Fruit fly (Drosophila melanogaster) whole organism, prepupa: Measurements from ENCODE around the gene Mdh2.

Source experiments
- Blimp-1 ChIP-seq: fragments of 200-800 bp; sonication (Bioruptor generic); optimal IDR thresholded peaks from 3 replicates; lab custom pipeline; 2017; ENCODE audit warnings: missing biosample characterization, missing genetic modification characterization, mild to moderate bottlenecking, moderate library complexity, missing genetic modification reagents
- CG10631 ChIP-seq: fragments of 200-800 bp; sonication (Bioruptor generic); optimal IDR thresholded peaks from 2 replicates; lab custom pipeline; 2016; ENCODE audit warnings: missing biosample characterization, missing genetic modification characterization
- CG10669 ChIP-seq: fragments of 200-800 bp; sonication (Bioruptor generic); optimal IDR thresholded peaks from 3 replicates; lab custom pipeline; 2018; ENCODE audit warnings: missing biosample characterization, mild to moderate bottlenecking, missing genetic modification characterization, moderate library complexity
- CG11902 ChIP-seq: fragments of 200-800 bp; sonication (Bioruptor generic); optimal IDR thresholded peaks from 3 replicates; lab custom pipeline; 2016; ENCODE audit warnings: missing biosample characterization, missing genetic modification characterization
- CG15336 ChIP-seq: fragments of 200-800 bp; sonication (Bioruptor generic); IDR thresholded peaks from 2 replicates; pipeline ENCODE4 v1.3.6; 2022; ENCODE audit warnings: missing biosample characterization, missing genetic modification characterization
- CG16779 ChIP-seq: fragments of 200-800 bp; sonication (Bioruptor generic); optimal IDR thresholded peaks from 3 replicates; lab custom pipeline; 2017; ENCODE audit warnings: missing biosample characterization, mild to moderate bottlenecking, missing genetic modification characterization
- CG3032 ChIP-seq: fragments of 200-800 bp; optimal IDR thresholded peaks from 2 replicates; lab custom pipeline; 2019; ENCODE audit warnings: missing biosample characterization, mild to moderate bottlenecking, missing genetic modification characterization, moderate library complexity
- CG31627 ChIP-seq: fragments of 200-800 bp; sonication (Bioruptor generic); optimal IDR thresholded peaks from 3 replicates; lab custom pipeline; 2016; ENCODE audit warnings: missing biosample characterization, missing genetic modification characterization
- CG32006 ChIP-seq: fragments of 200-800 bp; sonication (Bioruptor generic); optimal IDR thresholded peaks from 3 replicates; lab custom pipeline; 2017; ENCODE audit warnings: missing biosample characterization, mild to moderate bottlenecking, missing genetic modification characterization
- CG3919 ChIP-seq: fragments of 200-800 bp; sonication (Bioruptor generic); optimal IDR thresholded peaks from 3 replicates; lab custom pipeline; 2016; ENCODE audit warnings: missing biosample characterization, missing genetic modification characterization
- CG6163 ChIP-seq: fragments of 200-800 bp; sonication (Bioruptor generic); IDR thresholded peaks from 3 replicates; pipeline ENCODE4 v1.3.6; 2022; ENCODE audit warnings: missing biosample characterization, missing genetic modification characterization
- CG6792 ChIP-seq: fragments of 200-800 bp; sonication (Bioruptor generic); optimal IDR thresholded peaks from 3 replicates; lab custom pipeline; 2016; ENCODE audit warnings: missing biosample characterization, missing genetic modification characterization
- CG6854 ChIP-seq: fragments of 200-800 bp; sonication (Bioruptor generic); optimal IDR thresholded peaks from 2 replicates; lab custom pipeline; 2017; ENCODE audit warnings: missing biosample characterization, mild to moderate bottlenecking, missing genetic modification characterization
- CG8119 ChIP-seq: fragments of 200-800 bp; sonication (Bioruptor generic); IDR thresholded peaks from 3 replicates; pipeline ENCODE4 v1.3.6; 2022; ENCODE audit warnings: missing biosample characterization, missing genetic modification characterization
- CG8319 ChIP-seq: fragments of 200-800 bp; sonication (Bioruptor generic); optimal IDR thresholded peaks from 3 replicates; lab custom pipeline; 2016; ENCODE audit warnings: missing biosample characterization, missing genetic modification characterization
- CG8632 ChIP-seq: fragments of 200-800 bp; sonication (Bioruptor generic); optimal IDR thresholded peaks from 3 replicates; lab custom pipeline; 2016; ENCODE audit warnings: missing biosample characterization, missing genetic modification characterization
- CG9139 ChIP-seq: fragments of 200-800 bp; sonication (Bioruptor generic); optimal IDR thresholded peaks from 3 replicates; lab custom pipeline; 2017; ENCODE audit warnings: missing biosample characterization, mild to moderate bottlenecking, missing genetic modification characterization
- Eip93F ChIP-seq: fragments of 200-800 bp; sonication (Bioruptor generic); optimal IDR thresholded peaks from 2 replicates; lab custom pipeline; 2016; ENCODE audit warnings: missing biosample characterization, mild to moderate bottlenecking, missing genetic modification characterization
- Ets96B ChIP-seq: fragments of 200-800 bp; optimal IDR thresholded peaks from 2 replicates; lab custom pipeline; 2019; ENCODE audit warnings: missing biosample characterization, mild to moderate bottlenecking, missing genetic modification characterization, moderate library complexity
- Gug ChIP-seq: fragments of 200-800 bp; sonication (Bioruptor generic); IDR thresholded peaks from 2 replicates; pipeline ENCODE4 v1.3.6; 2022; ENCODE audit warnings: missing biosample characterization, missing genetic modification characterization
- Hr38 ChIP-seq: sonication (Bioruptor generic); optimal IDR thresholded peaks from 2 replicates; lab custom pipeline; 2016; ENCODE audit warnings: missing biosample characterization, missing genetic modification characterization
- Hr39 ChIP-seq: fragments of 200-800 bp; sonication (Bioruptor generic); optimal IDR thresholded peaks from 2 replicates; lab custom pipeline; 2016; ENCODE audit warnings: missing biosample characterization, missing genetic modification characterization
- Hr4 ChIP-seq: fragments of 200-800 bp; sonication (Bioruptor generic); optimal IDR thresholded peaks from 3 replicates; lab custom pipeline; 2016; ENCODE audit warnings: missing biosample characterization, missing genetic modification characterization
- Lpt ChIP-seq: fragments of 200-800 bp; sonication (Bioruptor generic); optimal IDR thresholded peaks from 3 replicates; lab custom pipeline; 2016; ENCODE audit warnings: missing biosample characterization, missing genetic modification characterization
- Met ChIP-seq: fragments of 200-800 bp; sonication (Bioruptor generic); optimal IDR thresholded peaks from 3 replicates; lab custom pipeline; 2016; ENCODE audit warnings: missing biosample characterization, missing genetic modification characterization
- Smox ChIP-seq: fragments of 200-800 bp; sonication (Bioruptor generic); optimal IDR thresholded peaks from 3 replicates; lab custom pipeline; 2016; ENCODE audit warnings: missing biosample characterization, missing genetic modification characterization
- Sox102F ChIP-seq: fragments of 200-800 bp; sonication (Bioruptor generic); optimal IDR thresholded peaks from 2 replicates; lab custom pipeline; 2016; ENCODE audit warnings: missing biosample characterization, mild to moderate bottlenecking, missing genetic modification characterization
- Sox14 ChIP-seq: fragments of 200-800 bp; sonication (Bioruptor generic); optimal IDR thresholded peaks from 3 replicates; lab custom pipeline; 2016; ENCODE audit warnings: missing biosample characterization, missing genetic modification characterization
- achi ChIP-seq: fragments of 200-800 bp; sonication (Bioruptor generic); optimal IDR thresholded peaks from 3 replicates; lab custom pipeline; 2016; ENCODE audit warnings: missing biosample characterization, missing genetic modification characterization
- acj6 ChIP-seq: fragments of 200-800 bp; sonication (Bioruptor generic); optimal IDR thresholded peaks from 3 replicates; lab custom pipeline; 2016; ENCODE audit warnings: missing biosample characterization, missing genetic modification characterization
- cyc ChIP-seq: fragments of 200-800 bp; sonication (Bioruptor generic); optimal IDR thresholded peaks from 3 replicates; lab custom pipeline; 2016; ENCODE audit warnings: missing biosample characterization, missing genetic modification characterization
- dac ChIP-seq: fragments of 200-800 bp; sonication (Bioruptor generic); optimal IDR thresholded peaks from 2 replicates; lab custom pipeline; 2017; ENCODE audit warnings: missing biosample characterization, mild to moderate bottlenecking, missing genetic modification characterization
- esn ChIP-seq: fragments of 200-800 bp; sonication (Bioruptor generic); optimal IDR thresholded peaks from 2 replicates; lab custom pipeline; 2016; ENCODE audit warnings: missing biosample characterization, mild to moderate bottlenecking, missing genetic modification characterization, moderate library complexity
- fd59A ChIP-seq: fragments of 200-800 bp; sonication (Bioruptor generic); optimal IDR thresholded peaks from 2 replicates; lab custom pipeline; 2017; ENCODE audit warnings: missing biosample characterization, mild to moderate bottlenecking, missing genetic modification characterization, missing genetic modification reagents
- fd85E ChIP-seq: fragments of 200-800 bp; sonication (Bioruptor generic); optimal IDR thresholded peaks from 3 replicates; lab custom pipeline; 2016; ENCODE audit warnings: missing biosample characterization, missing genetic modification characterization
- fkh ChIP-seq: fragments of 200-800 bp; sonication (Bioruptor generic); optimal IDR thresholded peaks from 3 replicates; lab custom pipeline; 2017; ENCODE audit warnings: missing biosample characterization, mild to moderate bottlenecking, missing genetic modification characterization, moderate library complexity
- lz ChIP-seq: fragments of 200-800 bp; sonication (Bioruptor generic); optimal IDR thresholded peaks from 3 replicates; lab custom pipeline; 2016; ENCODE audit warnings: missing biosample characterization, missing genetic modification characterization
- net ChIP-seq: fragments of 200-800 bp; sonication (Bioruptor generic); optimal IDR thresholded peaks from 3 replicates; lab custom pipeline; 2016; ENCODE audit warnings: missing biosample characterization, missing genetic modification characterization
- pdm3 ChIP-seq: fragments of 200-800 bp; sonication (Bioruptor generic); optimal IDR thresholded peaks from 3 replicates; lab custom pipeline; 2016; ENCODE audit warnings: missing biosample characterization, missing genetic modification characterization
- spab ChIP-seq: fragments of 200-800 bp; sonication (Bioruptor generic); optimal IDR thresholded peaks from 2 replicates; lab custom pipeline; 2017; ENCODE audit warnings: missing biosample characterization, mild to moderate bottlenecking, missing genetic modification characterization, missing genetic modification reagents
- ss ChIP-seq, 2 experiments: fragments of 200-800 bp; sonication (Bioruptor generic); optimal IDR thresholded peaks; 2 replicates in 1 of 2; 3 replicates in 1 of 2; lab custom pipeline; 2017 to 2018; ENCODE audit warnings: mild to moderate bottlenecking in 2 of 2, missing biosample characterization in 2 of 2, missing genetic modification characterization in 2 of 2, moderate library complexity in 1 of 2
- topi ChIP-seq: fragments of 200-800 bp; sonication (Bioruptor generic); optimal IDR thresholded peaks from 3 replicates; lab custom pipeline; 2016; ENCODE audit warnings: missing biosample characterization, missing genetic modification characterization
- vri ChIP-seq: fragments of 200-800 bp; sonication (Bioruptor generic); optimal IDR thresholded peaks from 3 replicates; lab custom pipeline; 2016; ENCODE audit warnings: missing biosample characterization, mild to moderate bottlenecking, missing genetic modification characterization

Gene Mdh2

DNA sequence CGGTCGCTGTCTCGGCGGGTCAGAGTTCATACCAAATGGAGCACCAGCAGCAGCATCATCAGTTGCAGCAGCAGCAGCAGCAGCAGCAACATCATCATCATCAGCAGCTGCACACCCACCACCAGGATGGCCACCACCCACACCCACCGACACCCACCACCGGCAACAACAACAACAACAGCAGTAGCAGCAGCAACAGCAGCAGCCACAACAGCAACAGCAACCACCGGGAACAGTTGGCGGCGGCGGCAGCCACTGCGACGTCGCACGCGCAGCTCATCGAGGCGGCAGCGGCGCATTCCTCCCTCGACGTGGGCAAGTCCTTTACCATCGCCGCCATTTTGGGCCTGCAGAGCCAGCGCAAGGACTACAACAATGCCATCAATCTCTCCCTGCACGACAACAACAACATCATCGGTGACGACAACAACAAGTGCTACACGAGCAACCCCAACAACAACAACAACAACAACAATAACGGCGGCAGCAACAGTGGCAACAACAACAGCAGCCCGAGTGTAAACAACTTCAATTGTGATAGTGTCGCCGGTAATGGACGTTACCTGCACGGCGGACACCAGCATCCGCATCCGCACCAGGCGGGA lies 43.6 kb downstream of the Mdh2 start:
- TF ChIP-seq CG9139 (GFP tag; lab: Kevin White, UChicago) (no peak), achi (GFP tag; lab: Kevin White, UChicago) (no peak), Sox102F (GFP tag; lab: Kevin White, UChicago) (no peak), CG15336 (GFP tag; lab: Robert Waterston, UW) (no peak), CG8319 (GFP tag; lab: Kevin White, UChicago) (no peak), CG3032 (no peak), ss (GFP tag; optimal IDR thresholded peaks at IDR 0.05; lab: Kevin White, UChicago) (no peak), acj6 (no peak), Blimp-1 (no peak), topi (no peak), CG6792 (GFP tag; lab: Kevin White, UChicago) (no peak), CG31627 (GFP tag; lab: Kevin White, UChicago) (no peak), CG11902 (GFP tag; lab: Kevin White, UChicago) (no peak), CG8119 (GFP tag; lab: Robert Waterston, UW) (no peak), net (GFP tag; lab: Kevin White, UChicago) (no peak)

DNA sequence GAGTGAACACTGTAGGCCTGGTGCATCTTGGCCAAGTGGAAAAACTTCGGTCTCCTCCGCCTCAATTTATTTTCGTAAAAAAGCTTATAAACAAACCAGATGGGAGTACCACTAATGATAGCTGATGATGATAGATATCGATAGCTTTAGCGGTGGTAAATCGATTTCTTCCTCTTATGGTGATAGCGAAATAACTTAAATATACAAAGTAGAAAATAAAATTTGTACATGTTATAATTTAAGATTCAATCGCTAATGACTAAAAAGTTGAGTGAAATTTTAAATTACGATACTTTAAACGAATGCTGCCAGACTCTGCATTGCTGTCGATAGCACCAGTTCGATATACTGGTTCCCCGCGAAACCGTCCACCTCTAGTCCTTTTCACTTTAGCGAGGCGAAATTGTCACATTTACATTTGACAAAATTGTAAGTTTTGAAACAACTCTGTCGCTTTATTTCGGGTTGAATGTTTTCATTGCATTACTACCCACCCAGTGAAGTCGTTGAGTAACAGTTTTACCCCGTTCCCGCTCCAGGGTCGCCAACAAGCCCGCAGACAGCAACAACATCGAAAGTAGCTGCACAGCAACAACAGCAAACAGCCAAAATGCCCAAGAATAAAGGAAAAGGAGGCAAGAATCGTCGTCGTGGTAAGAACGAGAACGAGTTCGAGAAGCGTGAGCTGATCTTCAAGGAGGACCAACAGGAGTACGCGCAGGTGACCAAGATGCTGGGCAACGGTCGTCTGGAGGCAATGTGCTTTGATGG lies 48.3 kb downstream of the Mdh2 start, which contains the start of the genes Vps39 and eIF1A:
Vps39 (minus strand) TSS at position 119 of the 771 bp plus-strand sequence.
eIF1A (plus strand) TSS at position 338 of the 771 bp plus-strand sequence.
- TF ChIP-seq Hr39 (no peak), Gug (GFP tag; lab: Robert Waterston, UW) (no peak), CG16779 (no peak), Eip93F (GFP tag; lab: Kevin White, UChicago) (peak; percentile 42), CG6854 (GFP tag; lab: Kevin White, UChicago) (no peak), spab (GFP tag; lab: Kevin White, UChicago) (no peak), CG3919 (no peak), Hr4 (GFP tag; lab: Kevin White, UChicago) (peak; percentile 42), pdm3 (GFP tag; lab: Kevin White, UChicago) (no peak), CG6163 (GFP tag; lab: Robert Waterston, UW) (0 out of 3 replicates have a peak, but pooled peaks have one; percentile 10), Sox14 (GFP tag; lab: Kevin White, UChicago) (peak; percentile 17), lz (GFP tag; lab: Kevin White, UChicago) (peak; percentile 36), acj6 (peak; percentile 30), cyc (peak; percentile 32), CG31627 (GFP tag; lab: Kevin White, UChicago) (peak; percentile 17), CG8319 (GFP tag; lab: Kevin White, UChicago) (no peak), Lpt (GFP tag; lab: Kevin White, UChicago) (no peak), CG3032 (no peak), ss (GFP tag; optimal IDR thresholded peaks at IDR 0.05; lab: Kevin White, UChicago) (no peak), fkh (GFP tag; lab: Kevin White, UChicago) (no peak), CG10631 (GFP tag; lab: Kevin White, UChicago) (no peak), esn (GFP tag; lab: Kevin White, UChicago) (peak; percentile 29), Ets96B (tag; lab: Kevin White, UChicago) (no peak)

DNA sequence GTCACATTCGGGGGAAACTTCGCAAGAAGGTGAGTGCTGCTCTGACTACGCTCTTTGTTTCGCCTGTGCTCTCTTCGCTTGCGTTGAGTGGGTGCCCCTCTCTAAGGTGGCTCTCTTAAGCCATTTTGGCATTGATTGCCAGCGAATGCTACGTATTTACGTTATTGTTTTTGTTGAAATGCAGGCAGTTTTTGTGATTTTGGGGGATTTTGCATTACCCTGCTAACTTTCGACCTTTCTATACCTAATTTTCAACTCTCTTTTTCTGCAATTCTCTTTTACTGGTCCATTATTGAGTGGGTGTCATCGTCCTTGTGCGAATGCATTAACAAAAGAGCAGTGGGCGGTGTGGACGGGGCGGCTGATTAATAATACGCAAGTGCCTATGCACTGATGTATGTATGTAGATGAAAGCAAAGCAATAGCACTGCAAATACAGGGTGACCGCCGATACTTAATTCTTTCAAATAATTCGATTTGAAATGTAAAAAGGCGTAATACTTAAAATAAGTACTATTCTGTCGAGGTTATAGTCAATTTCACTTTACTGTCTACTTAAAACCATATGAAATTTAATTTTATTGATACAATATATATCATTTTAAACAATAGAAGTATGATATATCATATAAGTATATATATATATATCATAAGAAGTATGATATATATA lies 49.1 kb downstream of the Mdh2 start:
- TF ChIP-seq CG6854 (GFP tag; lab: Kevin White, UChicago) (peak; percentile 15), lz (GFP tag; lab: Kevin White, UChicago) (peak; percentile 2), Sox102F (GFP tag; lab: Kevin White, UChicago) (no peak), CG6163 (GFP tag; lab: Robert Waterston, UW) (peak; percentile 48), CG31627 (GFP tag; lab: Kevin White, UChicago) (no peak), vri (GFP tag; lab: Kevin White, UChicago) (peak; percentile 8), CG3919 (no peak), net (GFP tag; lab: Kevin White, UChicago) (peak; percentile 37), Met (GFP tag; lab: Kevin White, UChicago) (no peak), fd85E (GFP tag; lab: Kevin White, UChicago) (no peak), CG10669 (no peak), Lpt (GFP tag; lab: Kevin White, UChicago) (no peak), Hr38 (GFP tag; lab: Kevin White, UChicago) (no peak), Smox (GFP tag; lab: Kevin White, UChicago) (no peak), Eip93F (GFP tag; lab: Kevin White, UChicago) (no peak), fd59A (no peak), acj6 (peak; percentile 18), spab (GFP tag; lab: Kevin White, UChicago) (no peak), dac (GFP tag; lab: Kevin White, UChicago) (no peak), CG32006 (no peak), CG8632 (GFP tag; lab: Kevin White, UChicago) (peak; percentile 11), CG15336 (GFP tag; lab: Robert Waterston, UW) (peak; percentile 75), CG11902 (GFP tag; lab: Kevin White, UChicago) (no peak)
